Fruit fly (Drosophila melanogaster) whole organism, embryonic: ENCODE measurements around the gene CG32712.
A peak's percentile ranks its signal among the peaks of the same experiment; 100 is the strongest.

ENCODE experiments used
- CG10209 ChIP-seq: fragments of 200-800 bp; sonication (Bioruptor generic); optimal IDR thresholded peaks from 3 replicates; lab custom pipeline; 2017; ENCODE audit warnings: missing biosample characterization, mild to moderate bottlenecking, missing genetic modification characterization, missing genetic modification reagents
- CG11504 ChIP-seq: fragments of 200-800 bp; sonication (Bioruptor generic); optimal IDR thresholded peaks from 3 replicates; lab custom pipeline; 2019; ENCODE audit warnings: missing biosample characterization, mild to moderate bottlenecking, missing genetic modification characterization, moderate library complexity
- CG11560 ChIP-seq: fragments of 200-800 bp; sonication (Bioruptor generic); IDR thresholded peaks from 3 replicates; pipeline ENCODE4 v1.3.6; 2022; ENCODE audit warnings: missing biosample characterization, missing genetic modification characterization
- CG11695 ChIP-seq: fragments of 200-800 bp; sonication (Bioruptor generic); IDR thresholded peaks from 3 replicates; pipeline ENCODE4 v1.3.6; 2022; ENCODE audit warnings: missing biosample characterization, missing genetic modification characterization
- CG11723 ChIP-seq: fragments of 200-800 bp; sonication (Bioruptor generic); optimal IDR thresholded peaks from 2 replicates; lab custom pipeline; 2017; ENCODE audit warnings: missing biosample characterization, mild to moderate bottlenecking, missing genetic modification characterization
- CG13123 ChIP-seq: fragments of 200-800 bp; sonication (Bioruptor generic); optimal IDR thresholded peaks from 2 replicates; lab custom pipeline; 2016; ENCODE audit warnings: missing biosample characterization, missing genetic modification characterization
- CG15479 ChIP-seq: fragments of 200-800 bp; sonication (Bioruptor generic); optimal IDR thresholded peaks from 3 replicates; lab custom pipeline; 2019; ENCODE audit warnings: missing biosample characterization, mild to moderate bottlenecking, missing genetic modification characterization, moderate library complexity
- CG1647 ChIP-seq: fragments of 200-800 bp; sonication (Bioruptor generic); optimal IDR thresholded peaks from 3 replicates; lab custom pipeline; 2016; ENCODE audit warnings: missing biosample characterization, missing genetic modification characterization
- CG17912 ChIP-seq: fragments of 200-800 bp; sonication (Bioruptor generic); optimal IDR thresholded peaks from 2 replicates; lab custom pipeline; 2018; ENCODE audit warnings: missing biosample characterization, mild to moderate bottlenecking, missing genetic modification characterization
- CG1792 ChIP-seq: fragments of 200-800 bp; sonication (Bioruptor generic); optimal IDR thresholded peaks from 2 replicates; lab custom pipeline; 2016; ENCODE audit warnings: missing biosample characterization, missing genetic modification characterization
- CG2199 ChIP-seq: fragments of 200-800 bp; sonication (Bioruptor generic); IDR thresholded peaks from 3 replicates; pipeline ENCODE4 v1.3.6; 2022; ENCODE audit warnings: missing biosample characterization, missing genetic modification characterization
- CG2202 ChIP-seq: fragments of 200-800 bp; sonication (Bioruptor generic); optimal IDR thresholded peaks from 2 replicates; lab custom pipeline; 2018; ENCODE audit warnings: missing biosample characterization, mild to moderate bottlenecking, missing genetic modification characterization
- CG2875 ChIP-seq: fragments of 200-800 bp; sonication (Bioruptor generic); optimal IDR thresholded peaks from 2 replicates; lab custom pipeline; 2017; ENCODE audit warnings: missing biosample characterization, mild to moderate bottlenecking, missing genetic modification characterization, missing genetic modification reagents
- CG5245 ChIP-seq: fragments of 200-800 bp; sonication (Bioruptor generic); optimal IDR thresholded peaks from 3 replicates; lab custom pipeline; 2016; ENCODE audit warnings: missing biosample characterization, missing genetic modification characterization
- CG6254 ChIP-seq: fragments of 200-800 bp; sonication (Bioruptor generic); optimal IDR thresholded peaks from 3 replicates; lab custom pipeline; 2017; ENCODE audit warnings: mild to moderate bottlenecking, missing biosample characterization, missing genetic modification reagents, missing genetic modification characterization
- CG6654 ChIP-seq: fragments of 200-800 bp; sonication (Bioruptor generic); optimal IDR thresholded peaks from 2 replicates; lab custom pipeline; 2017; ENCODE audit warnings: missing biosample characterization, mild to moderate bottlenecking, missing genetic modification characterization
- CG7271 ChIP-seq: fragments of 200-800 bp; sonication (Bioruptor generic); optimal IDR thresholded peaks from 2 replicates; lab custom pipeline; 2018; ENCODE audit warnings: missing biosample characterization, mild to moderate bottlenecking, missing genetic modification characterization, moderate library complexity
- CG7786 ChIP-seq: fragments of 200-800 bp; sonication (Bioruptor generic); optimal IDR thresholded peaks from 2 replicates; lab custom pipeline; 2016; ENCODE audit warnings: missing biosample characterization, missing genetic modification characterization
- CG8765 ChIP-seq: fragments of 200-800 bp; sonication (Bioruptor generic); IDR thresholded peaks from 2 replicates; pipeline ENCODE4 v1.3.6; 2022; ENCODE audit warnings: missing biosample characterization, missing genetic modification characterization
- CG8944 ChIP-seq: fragments of 200-800 bp; sonication (Bioruptor generic); optimal IDR thresholded peaks from 3 replicates; lab custom pipeline; 2016; ENCODE audit warnings: missing biosample characterization, missing genetic modification characterization
- CG9817 ChIP-seq: fragments of 200-800 bp; sonication (Bioruptor generic); optimal IDR thresholded peaks from 2 replicates; lab custom pipeline; 2018; ENCODE audit warnings: missing biosample characterization, mild to moderate bottlenecking, missing genetic modification characterization, moderate library complexity
- Eip74EF ChIP-seq, 2 experiments: fragments of 200-800 bp in 1 of 2; fragments of >200 bp in 1 of 2; sonication (Bioruptor generic) in 1 of 2; optimal IDR thresholded peaks; 2 replicates each; lab custom pipeline; 2017 to 2019; ENCODE audit warnings: missing biosample characterization in 2 of 2, missing genetic modification characterization in 2 of 2, mild to moderate bottlenecking in 1 of 2, moderate library complexity in 1 of 2
- Gug ChIP-seq: fragments of 200-800 bp; sonication (Bioruptor generic); IDR thresholded peaks from 4 replicates; pipeline ENCODE4 v1.3.6; 2022; ENCODE audit warnings: missing biosample characterization, missing genetic modification characterization
- HLHmδ ChIP-seq: fragments of 200-800 bp; sonication (Bioruptor generic); optimal IDR thresholded peaks from 2 replicates; lab custom pipeline; 2018; ENCODE audit warnings: missing biosample characterization, mild to moderate bottlenecking, missing genetic modification characterization, moderate library complexity
- Hr51 ChIP-seq, 2 experiments: fragments of 200-800 bp; sonication (Bioruptor generic); optimal IDR thresholded peaks; 2 replicates in 1 of 2; 3 replicates in 1 of 2; lab custom pipeline; 2016 to 2018; ENCODE audit warnings: missing biosample characterization in 2 of 2, missing genetic modification characterization in 2 of 2, mild to moderate bottlenecking in 1 of 2, moderate library complexity in 1 of 2
- MTF-1 ChIP-seq: fragments of 200-800 bp; sonication (Bioruptor generic); optimal IDR thresholded peaks from 2 replicates; lab custom pipeline; 2018; ENCODE audit warnings: missing biosample characterization, mild to moderate bottlenecking, missing genetic modification characterization, borderline replicate concordance
- Meics ChIP-seq: fragments of 200-800 bp; sonication (Bioruptor generic); optimal IDR thresholded peaks from 2 replicates; lab custom pipeline; 2017; ENCODE audit warnings: missing biosample characterization, mild to moderate bottlenecking, missing genetic modification characterization
- Xrp1 ChIP-seq: fragments of 200-800 bp; sonication (Bioruptor generic); IDR thresholded peaks from 2 replicates; pipeline ENCODE4 v1.3.6; 2022; ENCODE audit warnings: missing biosample characterization, missing genetic modification characterization
- YL-1 ChIP-seq: fragments of 200-800 bp; sonication (Bioruptor generic); optimal IDR thresholded peaks from 3 replicates; lab custom pipeline; 2017; ENCODE audit warnings: missing biosample characterization, mild to moderate bottlenecking, missing genetic modification characterization
- amos ChIP-seq: fragments of 200-800 bp; sonication (Bioruptor generic); IDR thresholded peaks from 2 replicates; pipeline ENCODE4 v1.3.6; 2022; ENCODE audit warnings: missing biosample characterization, missing genetic modification characterization; ENCODE audit not compliant: partially characterized antibody
- chif ChIP-seq, 2 experiments: fragments of 200-800 bp; sonication (Bioruptor generic); optimal IDR thresholded peaks; 3 replicates each; lab custom pipeline; 2016; ENCODE audit warnings: missing biosample characterization in 2 of 2, missing genetic modification characterization in 2 of 2
- croc ChIP-seq: fragments of 200-800 bp; sonication (Bioruptor generic); conservative IDR thresholded peaks from 3 replicates; pipeline ENCODE4 v1.3.6; 2022; ENCODE audit warnings: missing biosample characterization, missing genetic modification characterization
- gem ChIP-seq: fragments of 200-800 bp; sonication (Bioruptor generic); optimal IDR thresholded peaks from 2 replicates; lab custom pipeline; 2019; ENCODE audit warnings: missing biosample characterization, mild to moderate bottlenecking, missing genetic modification characterization, moderate library complexity
- grau ChIP-seq: fragments of 200-800 bp; optimal IDR thresholded peaks from 3 replicates; lab custom pipeline; 2019; ENCODE audit warnings: missing biosample characterization, mild to moderate bottlenecking, missing genetic modification characterization, moderate library complexity
- insv ChIP-seq, 2 experiments: fragments of 200-800 bp; sonication (Bioruptor generic); optimal IDR thresholded peaks; 3 replicates each; lab custom pipeline; 2016 to 2018; ENCODE audit warnings: missing biosample characterization in 2 of 2, missing genetic modification characterization in 2 of 2
- kni ChIP-seq: fragments of 200-800 bp; sonication (Bioruptor generic); optimal IDR thresholded peaks from 3 replicates; lab custom pipeline; 2017; ENCODE audit warnings: mild to moderate bottlenecking, missing biosample characterization, missing genetic modification reagents, missing genetic modification characterization
- lab ChIP-seq: fragments of 200-800 bp; sonication (Bioruptor generic); optimal IDR thresholded peaks from 3 replicates; lab custom pipeline; 2017; ENCODE audit warnings: missing biosample characterization, missing genetic modification characterization, mild to moderate bottlenecking, moderate library complexity, missing genetic modification reagents
- p53 ChIP-seq: fragments of 200-800 bp; sonication (Bioruptor generic); optimal IDR thresholded peaks from 2 replicates; lab custom pipeline; 2016; ENCODE audit warnings: missing biosample characterization, missing genetic modification characterization
- peb ChIP-seq: fragments of 200-800 bp; sonication (Bioruptor generic); IDR thresholded peaks from 2 replicates; pipeline ENCODE4 v1.3.6; 2022; ENCODE audit warnings: missing biosample characterization, missing genetic modification characterization
- phol ChIP-seq: fragments of 200-800 bp; sonication (Bioruptor generic); optimal IDR thresholded peaks from 3 replicates; lab custom pipeline; 2018; ENCODE audit warnings: missing biosample characterization, mild to moderate bottlenecking, missing genetic modification characterization, moderate library complexity
- pita ChIP-seq: fragments of 200-800 bp; sonication (Bioruptor generic); optimal IDR thresholded peaks from 2 replicates; lab custom pipeline; 2017; ENCODE audit warnings: missing biosample characterization, mild to moderate bottlenecking, missing genetic modification characterization
- prd ChIP-seq, 3 experiments: fragments of >200 bp in 2 of 3; fragments of 200-800 bp in 1 of 3; sonication (Bioruptor generic) in 1 of 3; optimal IDR thresholded peaks in 2 of 3; IDR thresholded peaks in 1 of 3; 2 replicates in 2 of 3; 3 replicates in 1 of 3; pipeline versions ENCODE4 v1.3.6 to Lab custom; 2017 to 2022; ENCODE audit warnings: missing biosample characterization in 1 of 3, missing genetic modification characterization in 1 of 3
- run ChIP-seq: fragments of 200-800 bp; sonication (Bioruptor generic); optimal IDR thresholded peaks from 3 replicates; lab custom pipeline; 2018; ENCODE audit warnings: missing biosample characterization, mild to moderate bottlenecking, missing genetic modification characterization
- slbo ChIP-seq: fragments of 200-800 bp; sonication (Bioruptor generic); IDR thresholded peaks from 2 replicates; pipeline ENCODE4 v1.3.6; 2022; ENCODE audit warnings: missing biosample characterization, missing genetic modification characterization
- vfl ChIP-seq: fragments of 200-800 bp; sonication (Bioruptor generic); optimal IDR thresholded peaks from 2 replicates; lab custom pipeline; 2016; ENCODE audit warnings: missing biosample characterization, missing genetic modification characterization
- wek ChIP-seq: fragments of 200-800 bp; sonication (Bioruptor generic); optimal IDR thresholded peaks from 3 replicates; lab custom pipeline; 2018; ENCODE audit warnings: missing biosample characterization, mild to moderate bottlenecking, missing genetic modification characterization, moderate library complexity

The CG32712 gene

dm6 chrX:8398177-8399018 is 35.2 kb downstream of the CG32712 start, which contains the start of gene CG10555 (continued):
- peak; percentile 66 for TF ChIP-seq CG15479
- no peak for TF ChIP-seq pita (GFP tag; lab: Kevin White, UChicago)
- TF ChIP-seq CG6654 = peak; percentile 47
- no peak for TF ChIP-seq YL-1 (GFP tag; lab: Kevin White, UChicago)
- TF ChIP-seq croc (GFP tag; lab: Robert Waterston, UW) = peak; percentile 91
- peak; percentile 87 for TF ChIP-seq CG1647 (GFP tag; lab: Kevin White, UChicago)
- peak; percentile 92 for TF ChIP-seq CG9817 (tag; lab: Kevin White, UChicago)
- peak; percentile 91 for TF ChIP-seq CG8944 (GFP tag; lab: Kevin White, UChicago)
- peak; percentile 67; the same call in 2 of the 3 replicates for TF ChIP-seq CG11560 (tag; lab: Robert Waterston, UW)
- peak; percentile 71 for TF ChIP-seq CG13123
- peak; percentile 91 to 94 for TF ChIP-seq chif (GFP tag; optimal IDR thresholded peaks at IDR 0.05; lab: Kevin White, UChicago)
- peak; percentile 96 for TF ChIP-seq gem (tag; lab: Kevin White, UChicago)
- TF ChIP-seq Xrp1 (GFP tag; lab: Robert Waterston, UW) = peak; percentile 95
- TF ChIP-seq Meics (GFP tag; lab: Kevin White, UChicago) = peak; percentile 78
- TF ChIP-seq CG1792 (GFP tag; lab: Kevin White, UChicago) = peak; percentile 99
- TF ChIP-seq CG2875 (GFP tag; lab: Kevin White, UChicago) = peak; percentile 28
- peak in 1 of 2 experiments; percentile 41 for TF ChIP-seq insv (GFP tag; optimal IDR thresholded peaks at IDR 0.05; lab: Kevin White, UChicago)
- peak; percentile 74 for TF ChIP-seq CG11723 (GFP tag; lab: Kevin White, UChicago)
- TF ChIP-seq p53 = peak; percentile 41
- peak; percentile 91 for TF ChIP-seq slbo (GFP tag; lab: Robert Waterston, UW)
- TF ChIP-seq Eip74EF (GFP tag; optimal IDR thresholded peaks at IDR 0.05; lab: Kevin White, UChicago) = peak in 1 of 2 experiments; percentile 33
- peak; percentile 82 for TF ChIP-seq CG10209
- peak; percentile 80 to 87 for TF ChIP-seq Hr51 (GFP tag; optimal IDR thresholded peaks at IDR 0.05; lab: Kevin White, UChicago)
- TF ChIP-seq CG6254 (GFP tag; lab: Kevin White, UChicago) = peak; percentile 99
- no peak for TF ChIP-seq HLHmδ (GFP tag; lab: Kevin White, UChicago)
- TF ChIP-seq lab (GFP tag; lab: Kevin White, UChicago) = peak; percentile 79
- peak; percentile 65; the same call in 3 of the 4 replicates for TF ChIP-seq Gug
- TF ChIP-seq grau (tag; lab: Kevin White, UChicago) = peak; percentile 81
- TF ChIP-seq phol (tag; lab: Kevin White, UChicago) = peak; percentile 100
- no peak for TF ChIP-seq MTF-1 (GFP tag; lab: Kevin White, UChicago)
- peak; percentile 35 for TF ChIP-seq CG7271 (tag; lab: Kevin White, UChicago)
- TF ChIP-seq CG2202 = peak; percentile 32
- TF ChIP-seq CG8765 (GFP tag; lab: Robert Waterston, UW) = peak; percentile 86
- TF ChIP-seq CG5245 = peak; percentile 50
- peak; percentile 10 for TF ChIP-seq CG17912 (GFP tag; lab: Kevin White, UChicago)
- peak; percentile 91 for TF ChIP-seq CG7786 (GFP tag; lab: Kevin White, UChicago)
- no peak for TF ChIP-seq prd (optimal IDR thresholded peaks at IDR 0.05; lab: Kevin White, UChicago)
- peak; percentile 93 for TF ChIP-seq prd (GFP tag; IDR thresholded peaks at IDR 0.05; lab: Robert Waterston, UW)
- TF ChIP-seq CG2199 (GFP tag; lab: Robert Waterston, UW) = peak; percentile 26; the same call in 1 of the 3 replicates
- peak; percentile 10 for TF ChIP-seq wek (GFP tag; lab: Kevin White, UChicago)
- peak; percentile 71 for TF ChIP-seq kni (GFP tag; lab: Kevin White, UChicago)
- no peak for TF ChIP-seq run (tag; lab: Kevin White, UChicago)
- TF ChIP-seq vfl (GFP tag; lab: Kevin White, UChicago) = peak; percentile 84
- TF ChIP-seq peb = peak; percentile 68
- peak; percentile 64 for TF ChIP-seq CG11504 (tag; lab: Kevin White, UChicago)
- peak; percentile 60; the same call in 2 of the 3 replicates for TF ChIP-seq CG11695 (GFP tag; lab: Robert Waterston, UW)
- peak; percentile 65; the same call in 1 of the 2 replicates for TF ChIP-seq amos
